Fruit fly (Drosophila melanogaster) whole organism: ENCODE measurements around the gene slp1.

ENCODE experiments used
- pan ChIP-seq: fragments of >200 bp; optimal IDR thresholded peaks from 2 replicates; lab custom pipeline; 2017
- psq ChIP-seq: fragments of >200 bp; optimal IDR thresholded peaks from 2 replicates; lab custom pipeline; 2017
- usp ChIP-seq: fragments of >200 bp; optimal IDR thresholded peaks from 2 replicates; lab custom pipeline; 2017; ENCODE audit warnings: missing biosample characterization, missing genetic modification characterization, mixed read lengths

DNA sequence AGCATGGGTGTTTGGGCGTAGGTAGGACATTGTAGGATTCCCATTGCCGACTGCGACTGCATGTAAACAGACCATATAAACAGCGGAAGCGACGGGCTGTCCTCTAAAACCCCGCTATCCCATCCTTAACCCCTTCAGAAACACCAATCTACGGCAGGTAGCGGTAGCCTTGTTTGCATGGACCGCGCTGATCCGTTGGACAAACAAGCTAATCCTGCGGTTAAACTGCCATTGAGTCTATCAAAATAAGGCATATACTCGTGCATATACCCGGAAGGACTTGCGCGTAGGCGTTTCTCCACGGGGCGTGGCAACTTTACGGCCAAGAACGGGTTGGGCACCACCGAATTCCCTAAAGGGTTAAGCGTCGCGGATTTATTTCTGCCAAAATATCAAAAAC lies 8.4 kb downstream of the slp1 start:
- TF ChIP-seq psq (lab: Kevin White, UChicago) (no peak), usp (GFP tag; lab: Kevin White, UChicago) (no peak), pan (no peak)
